Fruit fly (Drosophila melanogaster) whole organism: ENCODE measurements around the gene CG31524.

ENCODE experiments used
- CG8478 ChIP-seq: fragments of >200 bp; optimal IDR thresholded peaks from 2 replicates; lab custom pipeline; 2018; ENCODE audit warnings: inconsistent platforms
- Dll ChIP-seq: fragments of >200 bp; optimal IDR thresholded peaks from 2 replicates; lab custom pipeline; 2017
- EcR ChIP-seq, 2 experiments: fragments of >200 bp; optimal IDR thresholded peaks; 2 replicates each; lab custom pipeline; 2017; ENCODE audit warnings: missing biosample characterization in 2 of 2, missing genetic modification characterization in 2 of 2, missing genetic modification reagents in 2 of 2
- pan ChIP-seq: fragments of >200 bp; optimal IDR thresholded peaks from 2 replicates; lab custom pipeline; 2017
- psq ChIP-seq: fragments of >200 bp; optimal IDR thresholded peaks from 2 replicates; lab custom pipeline; 2017
- usp ChIP-seq: fragments of >200 bp; optimal IDR thresholded peaks from 2 replicates; lab custom pipeline; 2017; ENCODE audit warnings: missing biosample characterization, missing genetic modification characterization, mixed read lengths

Gene CG31524

dm6 chr3R:30534444-30534843, 20.3 kb upstream of the CG31524 start:
- TF ChIP-seq EcR (GFP tag; optimal IDR thresholded peaks at IDR 0.05; lab: Kevin White, UChicago) (no peak), pan (no peak), usp (GFP tag; lab: Kevin White, UChicago) (no peak), CG8478 (lab: Kevin White, UChicago) (no peak), psq (lab: Kevin White, UChicago) (no peak), Dll (lab: Kevin White, UChicago) (no peak)

dm6 chr3R:30531989-30532653, 18.0 kb upstream of the CG31524 start, which contains the start of gene tmod:
TSS of gene tmod (plus strand) at chr3R:30532607.
- no peak for TF ChIP-seq pan
- peak; percentile 82 for TF ChIP-seq Dll (lab: Kevin White, UChicago)
- no peak for TF ChIP-seq psq (lab: Kevin White, UChicago)
- no peak for TF ChIP-seq EcR (GFP tag; optimal IDR thresholded peaks at IDR 0.05; lab: Kevin White, UChicago)
- no peak for TF ChIP-seq usp (GFP tag; lab: Kevin White, UChicago)
- TF ChIP-seq CG8478 (lab: Kevin White, UChicago) = no peak

- TF ChIP-seq Dll (lab: Kevin White, UChicago) (no peak), CG8478 (lab: Kevin White, UChicago) (no peak)
Observed at dm6 chr3R:30531129-30531708, 17.1 kb upstream of the CG31524 start.

- TF ChIP-seq usp (GFP tag; lab: Kevin White, UChicago) (no peak), pan (no peak), EcR (GFP tag; optimal IDR thresholded peaks at IDR 0.05; lab: Kevin White, UChicago) (no peak)
Observed at dm6 chr3R:30529570-30529969, 15.4 kb upstream of the CG31524 start.

DNA sequence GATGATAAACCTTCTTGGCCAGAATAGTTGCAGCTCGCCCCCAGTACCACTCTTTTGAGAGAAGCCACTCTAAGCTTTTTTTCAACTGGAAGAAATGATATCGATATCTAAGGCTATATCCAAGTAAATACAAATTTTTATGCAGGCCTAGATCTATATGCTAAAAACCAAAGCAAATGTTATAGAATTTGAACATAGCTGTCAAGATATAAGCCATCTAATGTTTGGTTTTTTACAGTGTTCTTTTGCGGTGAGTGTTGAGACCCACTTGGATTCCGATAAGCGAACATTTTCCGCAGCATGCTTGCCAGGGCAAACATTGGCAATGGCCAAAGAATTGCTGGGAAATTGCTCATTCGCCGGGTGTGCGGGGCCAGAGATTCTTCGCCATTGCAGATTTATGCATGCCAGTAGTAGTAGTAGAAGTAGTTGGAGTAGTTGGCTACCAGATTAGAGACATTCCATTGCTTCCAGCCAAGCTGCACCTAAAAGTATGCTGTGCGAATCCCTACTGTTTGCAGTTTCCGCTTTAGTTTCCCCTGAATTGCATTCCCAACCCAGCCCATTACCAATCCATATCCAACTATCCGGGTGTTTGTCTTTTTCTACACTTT, 14.6 kb upstream of the CG31524 start:
- TF ChIP-seq psq (lab: Kevin White, UChicago) (no peak), CG8478 (lab: Kevin White, UChicago) (no peak), Dll (lab: Kevin White, UChicago) (no peak), pan (no peak), usp (GFP tag; lab: Kevin White, UChicago) (no peak), EcR (GFP tag; optimal IDR thresholded peaks at IDR 0.05; lab: Kevin White, UChicago) (no peak)

DNA sequence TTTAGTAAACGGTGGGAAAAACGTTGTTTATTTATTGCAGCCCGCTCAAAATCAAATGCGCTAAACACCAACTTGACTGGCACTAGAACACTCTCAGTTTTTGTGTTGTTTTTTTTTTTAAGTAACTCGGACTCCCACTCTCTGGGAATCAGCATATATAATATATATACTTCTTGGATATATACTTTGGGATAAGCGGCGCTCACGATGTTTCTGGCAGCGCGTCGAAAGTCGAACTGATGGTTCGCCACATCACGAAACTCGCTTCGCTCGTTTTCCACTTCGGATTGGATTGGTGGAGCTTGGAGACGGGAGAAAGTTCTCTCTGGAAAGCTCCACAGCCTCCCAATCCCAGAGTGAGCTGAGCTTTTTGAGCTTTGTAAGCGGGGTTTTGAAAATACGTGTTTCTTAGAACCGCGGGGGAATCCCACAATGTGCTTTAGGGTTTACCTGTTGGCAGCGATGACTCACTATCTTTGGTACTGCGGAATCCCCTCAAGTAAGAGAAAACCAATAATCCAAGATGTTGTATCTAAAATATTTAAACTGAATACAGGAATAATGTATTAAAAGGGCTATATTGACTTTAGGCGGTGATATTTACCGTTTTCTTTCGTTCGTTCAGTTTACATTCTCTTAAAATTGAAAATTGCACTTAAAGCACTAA, 12.8 kb upstream of the CG31524 start, which contains the start of gene jdp:
TSS of gene jdp (minus strand) at position 239 of the 667 bp plus-strand sequence.
- TF ChIP-seq EcR (GFP tag; optimal IDR thresholded peaks at IDR 0.05; lab: Kevin White, UChicago) (no peak), psq (lab: Kevin White, UChicago) (no peak)

DNA sequence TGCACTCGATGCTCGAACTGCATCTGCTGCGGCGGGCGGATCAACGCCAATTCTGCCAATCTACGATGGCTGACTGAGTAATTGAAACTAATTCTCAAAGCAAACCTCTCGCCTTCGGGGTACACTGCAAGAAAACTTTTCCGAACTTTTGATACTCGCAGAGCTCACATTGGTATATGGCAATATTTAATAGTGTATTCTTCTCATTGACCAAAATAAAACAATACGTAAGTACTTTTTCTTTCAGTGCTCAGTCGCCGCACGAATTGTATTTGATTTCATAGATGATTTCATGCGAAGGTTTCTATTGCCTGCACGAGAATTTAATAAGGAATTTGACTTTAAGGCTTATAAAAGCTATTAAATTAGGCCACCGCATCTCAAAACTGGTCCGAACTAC, 11.5 kb upstream of the CG31524 start:
- TF ChIP-seq EcR (GFP tag; optimal IDR thresholded peaks at IDR 0.05; lab: Kevin White, UChicago) = no peak
- no peak for TF ChIP-seq CG8478 (lab: Kevin White, UChicago)
- TF ChIP-seq Dll (lab: Kevin White, UChicago) = no peak
- TF ChIP-seq psq (lab: Kevin White, UChicago) = no peak
- TF ChIP-seq usp (GFP tag; lab: Kevin White, UChicago) = no peak
- no peak for TF ChIP-seq pan

dm6 chr3R:30518274-30518873, 4.2 kb upstream of the CG31524 start:
- TF ChIP-seq CG8478 (lab: Kevin White, UChicago) (no peak), EcR (GFP tag; optimal IDR thresholded peaks at IDR 0.05; lab: Kevin White, UChicago) (no peak), pan (no peak), psq (lab: Kevin White, UChicago) (no peak), usp (GFP tag; lab: Kevin White, UChicago) (no peak), Dll (lab: Kevin White, UChicago) (no peak)

- TF ChIP-seq Dll (lab: Kevin White, UChicago) = no peak
- no peak for TF ChIP-seq psq (lab: Kevin White, UChicago)
- TF ChIP-seq usp (GFP tag; lab: Kevin White, UChicago) = no peak
- no peak for TF ChIP-seq EcR (GFP tag; optimal IDR thresholded peaks at IDR 0.05; lab: Kevin White, UChicago)
- no peak for TF ChIP-seq CG8478 (lab: Kevin White, UChicago)
- no peak for TF ChIP-seq pan
Observed at dm6 chr3R:30512114-30512513, 2.0 kb downstream of the CG31524 start, which contains the start of gene PH4alphaNE2. TSS of gene PH4alphaNE2 (minus strand) at chr3R:30512214.

DNA sequence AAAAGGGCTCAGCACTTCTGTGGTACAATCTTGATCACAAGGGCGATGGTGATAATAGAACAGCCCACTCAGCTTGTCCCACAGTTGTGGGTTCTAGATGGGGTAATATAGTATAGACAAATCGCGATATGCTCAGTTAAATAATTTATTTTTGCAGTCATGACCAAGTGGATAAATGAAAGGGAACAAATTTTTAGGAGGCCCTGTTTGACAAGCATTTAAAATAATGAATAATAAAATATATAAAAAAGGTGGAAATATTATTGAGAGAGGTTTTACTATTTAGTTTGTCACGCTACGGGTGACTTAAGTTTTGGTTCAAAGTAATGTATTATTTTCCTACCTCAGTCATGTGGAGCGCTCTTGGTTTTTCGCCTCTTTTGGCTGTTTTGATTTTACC, 6.4 kb downstream of the CG31524 start, which contains the start of gene CG34041:
TSS of gene CG34041 (plus strand) at position 301 of the 400 bp plus-strand sequence.
- no peak for TF ChIP-seq EcR (GFP tag; optimal IDR thresholded peaks at IDR 0.05; lab: Kevin White, UChicago)
- TF ChIP-seq Dll (lab: Kevin White, UChicago) = no peak
- no peak for TF ChIP-seq pan
- no peak for TF ChIP-seq usp (GFP tag; lab: Kevin White, UChicago)
- TF ChIP-seq CG8478 (lab: Kevin White, UChicago) = no peak
- no peak for TF ChIP-seq psq (lab: Kevin White, UChicago)

- no peak for TF ChIP-seq Dll (lab: Kevin White, UChicago)
- no peak for TF ChIP-seq CG8478 (lab: Kevin White, UChicago)
- no peak for TF ChIP-seq usp (GFP tag; lab: Kevin White, UChicago)
- TF ChIP-seq pan = no peak
- TF ChIP-seq psq (lab: Kevin White, UChicago) = no peak
- TF ChIP-seq EcR (GFP tag; optimal IDR thresholded peaks at IDR 0.05; lab: Kevin White, UChicago) = no peak
Observed at dm6 chr3R:30505561-30506037, 8.6 kb downstream of the CG31524 start, which contains the start of the genes PH4alphaSG1 and CG15539. TSS of gene PH4alphaSG1 (minus strand) at chr3R:30505661. TSS of gene CG15539 (plus strand) at chr3R:30505987.
